Worm (Caenorhabditis elegans): ENCODE results near the gene cwn-2.

cwn-2 gene

ce11 chrIV:10090358-10090757 is 22.7 kb downstream of the cwn-2 start, which contains the start of gene ttbk-5:
TSS of gene ttbk-5 (plus strand) at chrIV:10090658.
- TF ChIP-seq cog-1 (tag; optimal IDR thresholded peaks at IDR 0.05) (no peak), tab-1 (GFP tag; IDR thresholded peaks at IDR 0.05) (no peak), ref-1 (GFP tag; conservative IDR thresholded peaks at IDR 0.05) (no peak), klf-2 (GFP tag; conservative IDR thresholded peaks at IDR 0.05) (no peak)

- no peak for TF ChIP-seq ztf-29 (GFP tag; IDR thresholded peaks at IDR 0.05)
- no peak for TF ChIP-seq ref-1 (GFP tag; conservative IDR thresholded peaks at IDR 0.05)
- no peak for TF ChIP-seq cog-1 (tag; optimal IDR thresholded peaks at IDR 0.05)
- no peak for TF ChIP-seq klf-2 (GFP tag; conservative IDR thresholded peaks at IDR 0.05)
- no peak for TF ChIP-seq tab-1 (GFP tag; IDR thresholded peaks at IDR 0.05)
- no peak for TF ChIP-seq flt-1 (GFP tag; IDR thresholded peaks at IDR 0.05)
- no peak for TF ChIP-seq T22C8.4 (GFP tag; IDR thresholded peaks at IDR 0.05)
- TF ChIP-seq ztf-23 (GFP tag; IDR thresholded peaks at IDR 0.05) = no peak
- no peak for TF ChIP-seq med-1 (GFP tag; optimal IDR thresholded peaks at IDR 0.05; ENCODE audit: insufficient read depth)
Measured at ce11 chrIV:10095171-10095570, 27.6 kb downstream of the cwn-2 start, which contains the start of the genes C04G2.5 and msp-36. TSS of gene C04G2.5 (minus strand) at chrIV:10095271. TSS of gene msp-36 (plus strand) at chrIV:10095433.

- TF ChIP-seq cog-1 (tag; optimal IDR thresholded peaks at IDR 0.05) (no peak), T22C8.4 (GFP tag; IDR thresholded peaks at IDR 0.05) (no peak), klf-2 (GFP tag; conservative IDR thresholded peaks at IDR 0.05) (no peak), flt-1 (GFP tag; IDR thresholded peaks at IDR 0.05) (no peak), ref-1 (GFP tag; conservative IDR thresholded peaks at IDR 0.05) (no peak), tab-1 (GFP tag; IDR thresholded peaks at IDR 0.05) (no peak), med-1 (GFP tag; optimal IDR thresholded peaks at IDR 0.05; ENCODE audit: insufficient read depth) (no peak)
Measured at ce11 chrIV:10096881-10097280, 29.3 kb downstream of the cwn-2 start, which contains the start of gene dis-3. TSS of gene dis-3 (plus strand) at chrIV:10097202.

- TF ChIP-seq med-1 (GFP tag; optimal IDR thresholded peaks at IDR 0.05; ENCODE audit: insufficient read depth) (no peak), T22C8.4 (GFP tag; IDR thresholded peaks at IDR 0.05) (no peak), ztf-23 (GFP tag; IDR thresholded peaks at IDR 0.05) (no peak), cog-1 (tag; optimal IDR thresholded peaks at IDR 0.05) (no peak), tab-1 (GFP tag; IDR thresholded peaks at IDR 0.05) (no peak), ref-1 (GFP tag; conservative IDR thresholded peaks at IDR 0.05) (no peak), flt-1 (GFP tag; IDR thresholded peaks at IDR 0.05) (no peak), ztf-29 (GFP tag; IDR thresholded peaks at IDR 0.05) (no peak), klf-2 (GFP tag; conservative IDR thresholded peaks at IDR 0.05) (no peak)
Measured at ce11 chrIV:10110417-10110816, 42.8 kb downstream of the cwn-2 start, which contains the start of gene egl-38. TSS of gene egl-38 (minus strand) at chrIV:10110517.

- TF ChIP-seq tab-1 (GFP tag; IDR thresholded peaks at IDR 0.05) = no peak
- TF ChIP-seq ztf-23 (GFP tag; IDR thresholded peaks at IDR 0.05) = no peak
- TF ChIP-seq ref-1 (GFP tag; conservative IDR thresholded peaks at IDR 0.05) = no peak
- no peak for TF ChIP-seq cog-1 (tag; optimal IDR thresholded peaks at IDR 0.05)
- TF ChIP-seq flt-1 (GFP tag; IDR thresholded peaks at IDR 0.05) = no peak
- no peak for TF ChIP-seq T22C8.4 (GFP tag; IDR thresholded peaks at IDR 0.05)
Measured at ce11 chrIV:10110870-10111269, 43.3 kb downstream of the cwn-2 start.

DNA sequence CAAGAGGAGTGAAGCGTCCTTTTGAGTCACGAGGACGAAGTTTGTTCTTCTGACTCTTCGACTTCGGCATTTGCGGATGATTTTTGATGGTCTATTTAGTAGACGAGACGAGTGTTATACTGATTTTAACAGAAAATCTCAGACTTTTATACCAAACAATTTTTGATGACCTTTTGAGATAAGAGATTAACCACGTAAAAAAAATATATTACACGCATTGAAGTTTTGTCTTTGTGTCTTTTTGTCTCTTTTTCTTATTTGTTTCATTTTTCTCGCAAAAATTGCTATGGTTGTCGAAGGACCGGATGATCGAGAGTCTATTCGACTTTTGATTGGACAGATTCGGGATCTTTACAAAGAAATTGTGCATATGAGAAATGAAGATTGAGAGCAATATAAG is 43.8 kb downstream of the cwn-2 start, which contains the start of gene spch-1:
spch-1 (minus strand) TSS at position 101 of the 400 bp plus-strand sequence.
- no peak for TF ChIP-seq flt-1 (GFP tag; IDR thresholded peaks at IDR 0.05)
- no peak for TF ChIP-seq cog-1 (tag; optimal IDR thresholded peaks at IDR 0.05)
- no peak for TF ChIP-seq med-1 (GFP tag; optimal IDR thresholded peaks at IDR 0.05; ENCODE audit: insufficient read depth)
- TF ChIP-seq T22C8.4 (GFP tag; IDR thresholded peaks at IDR 0.05) = no peak
- TF ChIP-seq ztf-23 (GFP tag; IDR thresholded peaks at IDR 0.05) = no peak
- no peak for TF ChIP-seq ref-1 (GFP tag; conservative IDR thresholded peaks at IDR 0.05)
- no peak for TF ChIP-seq klf-2 (GFP tag; conservative IDR thresholded peaks at IDR 0.05)
- TF ChIP-seq tab-1 (GFP tag; IDR thresholded peaks at IDR 0.05) = no peak
- no peak for TF ChIP-seq ztf-29 (GFP tag; IDR thresholded peaks at IDR 0.05)

DNA sequence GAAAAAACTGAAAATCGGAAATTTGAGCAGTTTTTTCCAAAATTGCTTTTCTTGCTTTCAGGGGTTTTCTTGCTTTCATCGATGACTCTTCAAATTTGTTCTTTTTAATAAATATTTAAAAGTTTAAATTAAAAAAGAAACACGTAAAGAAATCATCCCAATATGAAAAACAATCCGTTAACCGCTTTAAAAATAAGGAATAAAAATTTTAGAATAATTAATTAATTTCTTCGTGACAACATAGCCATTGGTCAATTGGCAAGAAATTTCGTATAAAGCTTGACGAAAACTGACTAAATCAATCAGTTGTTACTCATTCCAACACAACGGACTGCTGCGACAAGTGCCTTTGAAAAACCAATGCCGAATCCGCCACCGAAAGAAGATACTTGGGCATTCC is 45.0 kb downstream of the cwn-2 start, which contains the start of gene nsph-3.2:
nsph-3.2 (plus strand) TSS at position 301 of the 400 bp plus-strand sequence.
- TF ChIP-seq cog-1 (tag; optimal IDR thresholded peaks at IDR 0.05) = no peak
- no peak for TF ChIP-seq med-1 (GFP tag; optimal IDR thresholded peaks at IDR 0.05; ENCODE audit: insufficient read depth)
- no peak for TF ChIP-seq ztf-29 (GFP tag; IDR thresholded peaks at IDR 0.05)
- no peak for TF ChIP-seq klf-2 (GFP tag; conservative IDR thresholded peaks at IDR 0.05)
- no peak for TF ChIP-seq flt-1 (GFP tag; IDR thresholded peaks at IDR 0.05)
- no peak for TF ChIP-seq T22C8.4 (GFP tag; IDR thresholded peaks at IDR 0.05)
- TF ChIP-seq ztf-23 (GFP tag; IDR thresholded peaks at IDR 0.05) = no peak
- TF ChIP-seq tab-1 (GFP tag; IDR thresholded peaks at IDR 0.05) = no peak
- TF ChIP-seq ref-1 (GFP tag; conservative IDR thresholded peaks at IDR 0.05) = no peak

ce11 chrIV:10115142-10115541 is 47.5 kb downstream of the cwn-2 start, which contains the start of gene C04G2.10:
TSS of gene C04G2.10 (plus strand) at chrIV:10115442.
- TF ChIP-seq klf-2 (GFP tag; conservative IDR thresholded peaks at IDR 0.05) (no peak), T22C8.4 (GFP tag; IDR thresholded peaks at IDR 0.05) (no peak), cog-1 (tag; optimal IDR thresholded peaks at IDR 0.05) (no peak), med-1 (GFP tag; optimal IDR thresholded peaks at IDR 0.05; ENCODE audit: insufficient read depth) (no peak), tab-1 (GFP tag; IDR thresholded peaks at IDR 0.05) (no peak)

DNA sequence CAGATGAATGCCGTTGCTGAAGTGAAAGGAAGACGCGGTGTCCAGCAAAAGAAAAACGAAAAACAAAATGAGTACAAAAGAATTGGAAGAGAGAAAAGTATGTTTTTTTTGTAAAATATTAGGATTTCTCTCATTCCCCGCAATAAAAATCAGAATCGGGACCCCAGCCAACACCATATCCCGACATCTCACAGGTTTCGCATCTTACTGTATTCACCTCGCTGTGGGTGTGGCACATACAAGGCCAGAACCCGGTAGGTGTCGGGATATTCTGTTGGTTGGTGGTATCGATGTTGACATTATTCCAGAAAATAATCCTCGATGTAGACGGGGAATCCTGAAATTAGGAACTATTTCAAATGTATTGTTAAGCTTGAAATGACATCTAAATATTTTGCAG is 49.1 kb downstream of the cwn-2 start:
- TF ChIP-seq klf-2 (GFP tag; conservative IDR thresholded peaks at IDR 0.05) (no peak), flt-1 (GFP tag; IDR thresholded peaks at IDR 0.05) (no peak), cog-1 (tag; optimal IDR thresholded peaks at IDR 0.05) (no peak), T22C8.4 (GFP tag; IDR thresholded peaks at IDR 0.05) (no peak), med-1 (GFP tag; optimal IDR thresholded peaks at IDR 0.05; ENCODE audit: insufficient read depth) (no peak), ztf-23 (GFP tag; IDR thresholded peaks at IDR 0.05) (no peak), ref-1 (GFP tag; conservative IDR thresholded peaks at IDR 0.05) (no peak), ztf-29 (GFP tag; IDR thresholded peaks at IDR 0.05) (no peak), tab-1 (GFP tag; IDR thresholded peaks at IDR 0.05) (no peak)

All from whole organism, midembryonic.